Worm (Caenorhabditis elegans): ENCODE measurements around the gene ZK662.6.
A peak's percentile ranks its signal among the peaks of the same experiment; 100 is the strongest.

DNA sequence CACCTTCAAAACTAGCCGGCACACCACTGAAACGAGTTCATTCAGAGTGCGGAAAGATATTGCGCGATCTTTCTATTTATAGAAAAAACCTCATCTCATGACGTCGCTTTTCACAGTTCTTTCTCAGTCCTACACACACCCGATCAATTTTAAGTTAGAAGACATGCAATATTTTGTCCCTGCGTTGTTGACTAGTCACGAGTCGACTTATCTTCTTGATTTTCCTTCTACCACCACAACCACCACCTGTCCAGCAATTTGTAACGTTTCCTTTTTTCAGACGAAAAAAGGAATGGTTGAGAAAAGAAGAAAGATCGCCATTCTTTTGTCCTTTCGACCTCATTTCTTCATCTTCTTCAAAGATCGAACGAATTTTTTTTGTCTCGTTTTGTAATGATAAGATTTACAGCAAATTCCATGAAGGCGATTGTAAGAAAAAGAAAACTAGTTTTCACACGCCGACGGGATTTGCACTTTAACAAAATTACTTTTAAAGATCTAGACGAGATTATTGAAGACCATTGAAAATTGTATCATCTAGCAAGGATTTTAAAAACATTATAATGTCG, 12.2 kb upstream of the ZK662.6 start:
- TF ChIP-seq snu-23 (GFP tag; optimal IDR thresholded peaks at IDR 0.05) (peak; percentile 57), alr-1 (tag; optimal IDR thresholded peaks at IDR 0.05; ENCODE audit: borderline replicate concordance) (no peak), fos-1 (tag; optimal IDR thresholded peaks at IDR 0.05) (no peak), skn-1 (tag; optimal IDR thresholded peaks at IDR 0.05) (no peak)

Measured in whole organism, L1 larva.